Fruit fly (Drosophila melanogaster) whole organism, embryonic: ENCODE measurements around the gene CG43800.

Source experiments
- Awh ChIP-seq: fragments of 200-800 bp; sonication (Bioruptor generic); IDR thresholded peaks from 2 replicates; pipeline ENCODE4, ENCODE4 v1.3.6; 2022; ENCODE audit warnings: missing biosample characterization, missing genetic modification characterization
- B-H1 ChIP-seq: fragments of 200-800 bp; sonication (Bioruptor generic); IDR thresholded peaks from 3 replicates; pipeline ENCODE4 v1.3.6; 2022; ENCODE audit warnings: missing biosample characterization, missing genetic modification characterization
- Blimp-1 ChIP-seq: fragments of 200-800 bp; sonication (Bioruptor generic); optimal IDR thresholded peaks from 3 replicates; lab custom pipeline; 2018; ENCODE audit warnings: missing biosample characterization, missing genetic modification characterization, mild to moderate bottlenecking, moderate library complexity, missing genetic modification reagents
- CG10366 ChIP-seq: fragments of 200-800 bp; sonication (Bioruptor generic); IDR thresholded peaks from 2 replicates; pipeline ENCODE4 v1.3.6; 2022; ENCODE audit warnings: missing biosample characterization, missing genetic modification characterization
- CG11504 ChIP-seq: fragments of 200-800 bp; sonication (Bioruptor generic); optimal IDR thresholded peaks from 3 replicates; lab custom pipeline; 2019; ENCODE audit warnings: missing biosample characterization, mild to moderate bottlenecking, missing genetic modification characterization, moderate library complexity
- CG11560 ChIP-seq: fragments of 200-800 bp; sonication (Bioruptor generic); IDR thresholded peaks from 3 replicates; pipeline ENCODE4 v1.3.6; 2022; ENCODE audit warnings: missing biosample characterization, missing genetic modification characterization
- CG12391 ChIP-seq: fragments of 200-800 bp; sonication (Bioruptor generic); optimal IDR thresholded peaks from 3 replicates; lab custom pipeline; 2018; ENCODE audit warnings: missing biosample characterization, mild to moderate bottlenecking, missing genetic modification characterization, moderate library complexity
- CG17361 ChIP-seq: fragments of 200-800 bp; sonication (Bioruptor generic); IDR thresholded peaks from 3 replicates; pipeline ENCODE4 v1.3.6; 2022; ENCODE audit warnings: missing biosample characterization, missing genetic modification characterization
- CG17829 ChIP-seq: fragments of 200-800 bp; optimal IDR thresholded peaks from 2 replicates; lab custom pipeline; 2019; ENCODE audit warnings: missing biosample characterization, mild to moderate bottlenecking, missing genetic modification characterization, moderate library complexity
- CG18262 ChIP-seq: fragments of 200-800 bp; optimal IDR thresholded peaks from 3 replicates; lab custom pipeline; 2019; ENCODE audit warnings: missing biosample characterization, mild to moderate bottlenecking, missing genetic modification characterization, moderate library complexity
- CG18599 ChIP-seq: fragments of 200-800 bp; sonication (Bioruptor generic); optimal IDR thresholded peaks from 3 replicates; lab custom pipeline; 2017; ENCODE audit warnings: missing biosample characterization, missing genetic modification characterization, mild to moderate bottlenecking, moderate library complexity, missing genetic modification reagents
- CG2678 ChIP-seq: fragments of 200-800 bp; sonication (Bioruptor generic); optimal IDR thresholded peaks from 3 replicates; lab custom pipeline; 2019; ENCODE audit warnings: missing biosample characterization, mild to moderate bottlenecking, missing genetic modification characterization, moderate library complexity
- CG31441 ChIP-seq: fragments of 200-800 bp; sonication (Bioruptor generic); IDR thresholded peaks from 2 replicates; pipeline ENCODE4 v1.3.6; 2022; ENCODE audit warnings: missing biosample characterization, missing genetic modification characterization
- CG32772 ChIP-seq: fragments of 200-800 bp; sonication (Bioruptor generic); IDR thresholded peaks from 2 replicates; pipeline ENCODE4 v1.3.6; 2022; ENCODE audit warnings: missing biosample characterization, missing genetic modification characterization
- CG4820 ChIP-seq: fragments of 200-800 bp; sonication (Bioruptor generic); optimal IDR thresholded peaks from 3 replicates; lab custom pipeline; 2016; ENCODE audit warnings: missing biosample characterization, missing genetic modification characterization
- CG7372 ChIP-seq: fragments of 200-800 bp; sonication (Bioruptor generic); IDR thresholded peaks from 2 replicates; pipeline ENCODE4 v1.3.6; 2022; ENCODE audit warnings: missing biosample characterization, missing genetic modification characterization
- CG7839 ChIP-seq: fragments of 200-800 bp; sonication (Bioruptor generic); optimal IDR thresholded peaks from 3 replicates; lab custom pipeline; 2018; ENCODE audit warnings: missing biosample characterization, mild to moderate bottlenecking, missing genetic modification characterization, moderate library complexity
- CG8388 ChIP-seq: fragments of 200-800 bp; sonication (Bioruptor generic); optimal IDR thresholded peaks from 2 replicates; lab custom pipeline; 2019; ENCODE audit warnings: missing biosample characterization, mild to moderate bottlenecking, missing genetic modification characterization, moderate library complexity
- Hmx ChIP-seq: fragments of 200-800 bp; sonication (Bioruptor generic); optimal IDR thresholded peaks from 2 replicates; lab custom pipeline; 2016; ENCODE audit warnings: missing biosample characterization, missing genetic modification characterization
- Hr51 ChIP-seq, 2 experiments: fragments of 200-800 bp; sonication (Bioruptor generic); optimal IDR thresholded peaks; 2 replicates in 1 of 2; 3 replicates in 1 of 2; lab custom pipeline; 2016 to 2018; ENCODE audit warnings: missing biosample characterization in 2 of 2, missing genetic modification characterization in 2 of 2, mild to moderate bottlenecking in 1 of 2, moderate library complexity in 1 of 2
- Ptx1 ChIP-seq: fragments of 200-800 bp; sonication (Bioruptor generic); IDR thresholded peaks from 2 replicates; pipeline ENCODE4 v1.3.6; 2022; ENCODE audit warnings: missing biosample characterization, missing genetic modification characterization
- Sox100B ChIP-seq: fragments of 200-800 bp; sonication (Bioruptor generic); optimal IDR thresholded peaks from 3 replicates; lab custom pipeline; 2018; ENCODE audit warnings: missing biosample characterization, mild to moderate bottlenecking, missing genetic modification characterization
- Sox102F ChIP-seq: fragments of 200-800 bp; sonication (Bioruptor generic); optimal IDR thresholded peaks from 2 replicates; lab custom pipeline; 2018; ENCODE audit warnings: missing biosample characterization, mild to moderate bottlenecking, missing genetic modification characterization, moderate library complexity
- Ssrp ChIP-seq: fragments of 200-800 bp; sonication (Bioruptor generic); optimal IDR thresholded peaks from 2 replicates; lab custom pipeline; 2018; ENCODE audit warnings: missing biosample characterization, mild to moderate bottlenecking, missing genetic modification characterization, moderate library complexity
- Xrp1 ChIP-seq: fragments of 200-800 bp; sonication (Bioruptor generic); IDR thresholded peaks from 2 replicates; pipeline ENCODE4 v1.3.6; 2022; ENCODE audit warnings: missing biosample characterization, missing genetic modification characterization
- bowl ChIP-seq: fragments of 200-800 bp; sonication (Bioruptor generic); IDR thresholded peaks from 2 replicates; pipeline ENCODE4 v1.3.6; 2022; ENCODE audit warnings: missing biosample characterization, missing genetic modification characterization
- bsh ChIP-seq, 2 experiments: fragments of 200-800 bp; sonication (Bioruptor generic); optimal IDR thresholded peaks; 2 replicates each; lab custom pipeline; 2017 to 2018; ENCODE audit warnings: mild to moderate bottlenecking in 2 of 2, missing biosample characterization in 2 of 2, missing genetic modification characterization in 2 of 2, moderate library complexity in 1 of 2
- disco-r ChIP-seq: fragments of 200-800 bp; sonication (Bioruptor generic); optimal IDR thresholded peaks from 2 replicates; lab custom pipeline; 2016; ENCODE audit warnings: missing biosample characterization, missing genetic modification characterization
- dmrt11E ChIP-seq: fragments of 200-800 bp; sonication (Bioruptor generic); optimal IDR thresholded peaks from 3 replicates; lab custom pipeline; 2018; ENCODE audit warnings: missing biosample characterization, mild to moderate bottlenecking, missing genetic modification characterization, moderate library complexity
- dmrt99B ChIP-seq: fragments of 200-800 bp; sonication (Bioruptor generic); optimal IDR thresholded peaks from 2 replicates; lab custom pipeline; 2018; ENCODE audit warnings: missing biosample characterization, mild to moderate bottlenecking, missing genetic modification characterization, moderate library complexity
- dysf ChIP-seq: fragments of 200-800 bp; sonication (Bioruptor generic); IDR thresholded peaks from 3 replicates; pipeline ENCODE4 v1.3.6; 2022; ENCODE audit warnings: missing biosample characterization, missing genetic modification characterization
- eve ChIP-seq, 2 experiments: fragments of >200 bp; optimal IDR thresholded peaks; 2 replicates each; lab custom pipeline; 2017; ENCODE audit warnings: missing biosample characterization in 2 of 2, missing genetic modification characterization in 2 of 2
- fd96Cb ChIP-seq: fragments of 200-800 bp; sonication (Bioruptor generic); optimal IDR thresholded peaks from 2 replicates; lab custom pipeline; 2018; ENCODE audit warnings: missing biosample characterization, mild to moderate bottlenecking, missing genetic modification characterization, moderate library complexity
- gem ChIP-seq: fragments of 200-800 bp; sonication (Bioruptor generic); optimal IDR thresholded peaks from 2 replicates; lab custom pipeline; 2019; ENCODE audit warnings: missing biosample characterization, mild to moderate bottlenecking, missing genetic modification characterization, moderate library complexity
- grau ChIP-seq: fragments of 200-800 bp; optimal IDR thresholded peaks from 3 replicates; lab custom pipeline; 2019; ENCODE audit warnings: missing biosample characterization, mild to moderate bottlenecking, missing genetic modification characterization, moderate library complexity
- lab ChIP-seq: fragments of 200-800 bp; sonication (Bioruptor generic); optimal IDR thresholded peaks from 3 replicates; lab custom pipeline; 2017; ENCODE audit warnings: missing biosample characterization, missing genetic modification characterization, mild to moderate bottlenecking, moderate library complexity, missing genetic modification reagents
- row ChIP-seq: fragments of 200-800 bp; sonication (Bioruptor generic); IDR thresholded peaks from 3 replicates; pipeline ENCODE4 v1.3.6; 2022; ENCODE audit warnings: missing biosample characterization, missing genetic modification characterization
- sc ChIP-seq, 3 experiments: fragments of >200 bp in 2 of 3; fragments of 200-800 bp in 1 of 3; sonication (Bioruptor generic) in 1 of 3; optimal IDR thresholded peaks; 2 replicates in 2 of 3; 3 replicates in 1 of 3; lab custom pipeline; 2017; ENCODE audit warnings: mild to moderate bottlenecking in 1 of 3, missing biosample characterization in 1 of 3, missing genetic modification characterization in 1 of 3, missing genetic modification reagents in 1 of 3
- sens ChIP-seq: fragments of 200-800 bp; sonication (Bioruptor generic); peaks from one replicate; lab custom pipeline; 2016; ENCODE audit warnings: missing biosample characterization, missing genetic modification characterization
- sqz ChIP-seq: fragments of 200-800 bp; sonication (Bioruptor generic); optimal IDR thresholded peaks from 3 replicates; lab custom pipeline; 2018; ENCODE audit warnings: missing biosample characterization, mild to moderate bottlenecking, missing genetic modification characterization
- tap ChIP-seq: fragments of 200-800 bp; optimal IDR thresholded peaks from 3 replicates; lab custom pipeline; 2019; ENCODE audit warnings: missing biosample characterization, mild to moderate bottlenecking, missing genetic modification characterization, moderate library complexity
- vvl ChIP-seq: fragments of 200-800 bp; sonication (Bioruptor generic); IDR thresholded peaks from 2 replicates; pipeline ENCODE4 v1.3.6; 2022; ENCODE audit warnings: missing biosample characterization, missing genetic modification characterization

The CG43800 gene

dm6 chr2L:7264396-7264795, 31.8 kb upstream of the CG43800 start (continued):
- TF ChIP-seq CG31441 (GFP tag; lab: Robert Waterston, UW) (0 out of 2 replicates have a peak, but pooled peaks have one; percentile 31), CG12391 (tag; lab: Kevin White, UChicago) (peak; percentile 17), Sox100B (GFP tag; lab: Kevin White, UChicago) (peak; percentile 2), gem (tag; lab: Kevin White, UChicago) (peak; percentile 59), CG11504 (peak; percentile 39), dmrt11E (tag; lab: Kevin White, UChicago) (peak; percentile 23), CG7839 (peak; percentile 31), sc (optimal IDR thresholded peaks at IDR 0.05; lab: Kevin White, UChicago) (no peak), sc (GFP tag; optimal IDR thresholded peaks at IDR 0.05; lab: Kevin White, UChicago) (peak; percentile 3), Ssrp (tag; lab: Kevin White, UChicago) (peak; percentile 27), disco-r (GFP tag; lab: Kevin White, UChicago) (no peak), Ptx1 (GFP tag; lab: Robert Waterston, UW) (peak; percentile 37; the same call in 1 of the 2 replicates), Xrp1 (GFP tag; lab: Robert Waterston, UW) (peak; percentile 34; the same call in 1 of the 2 replicates), Blimp-1 (GFP tag; lab: Kevin White, UChicago) (peak; percentile 44), CG32772 (GFP tag; lab: Robert Waterston, UW) (no peak), dysf (GFP tag; lab: Robert Waterston, UW) (0 out of 3 replicates have a peak, but pooled peaks have one; percentile 31), Sox102F (peak; percentile 40), Hmx (GFP tag; lab: Kevin White, UChicago) (no peak), sqz (GFP tag; lab: Kevin White, UChicago) (peak; percentile 22), eve (GFP tag; optimal IDR thresholded peaks at IDR 0.05; lab: Kevin White, UChicago) (peak in 1 of 2 experiments; percentile 22), lab (peak; percentile 13), dmrt99B (tag; lab: Kevin White, UChicago) (peak; percentile 39), CG18599 (GFP tag; lab: Kevin White, UChicago) (peak; percentile 14), CG18262 (tag; lab: Kevin White, UChicago) (peak; percentile 40), CG2678 (peak; percentile 39), Awh (no peak), CG7372 (no peak), bowl (GFP tag; lab: Robert Waterston, UW) (no peak), tap (peak; percentile 21), B-H1 (GFP tag; lab: Robert Waterston, UW) (no peak), CG4820 (no peak), Hr51 (GFP tag; optimal IDR thresholded peaks at IDR 0.05; lab: Kevin White, UChicago) (peak in 1 of 2 experiments; percentile 36), CG17829 (no peak), CG11560 (tag; lab: Robert Waterston, UW) (no peak), bsh (GFP tag; optimal IDR thresholded peaks at IDR 0.05; lab: Kevin White, UChicago) (peak in 1 of 2 experiments; percentile 38), fd96Cb (tag; lab: Kevin White, UChicago) (peak; percentile 18), sens (GFP tag; lab: Kevin White, UChicago) (peak; percentile 69), row (GFP tag; lab: Robert Waterston, UW) (peak; percentile 14; the same call in 1 of the 3 replicates), CG10366 (no peak), vvl (peak; percentile 15; the same call in 1 of the 2 replicates), CG8388 (GFP tag; lab: Kevin White, UChicago) (peak; percentile 25), CG17361 (GFP tag; lab: Robert Waterston, UW) (0 out of 3 replicates have a peak, but pooled peaks have one; percentile 22), grau (tag; lab: Kevin White, UChicago) (peak; percentile 20)
